Worm (Caenorhabditis elegans): ENCODE data around the gene T21H3.5.

T21H3.5 gene

DNA sequence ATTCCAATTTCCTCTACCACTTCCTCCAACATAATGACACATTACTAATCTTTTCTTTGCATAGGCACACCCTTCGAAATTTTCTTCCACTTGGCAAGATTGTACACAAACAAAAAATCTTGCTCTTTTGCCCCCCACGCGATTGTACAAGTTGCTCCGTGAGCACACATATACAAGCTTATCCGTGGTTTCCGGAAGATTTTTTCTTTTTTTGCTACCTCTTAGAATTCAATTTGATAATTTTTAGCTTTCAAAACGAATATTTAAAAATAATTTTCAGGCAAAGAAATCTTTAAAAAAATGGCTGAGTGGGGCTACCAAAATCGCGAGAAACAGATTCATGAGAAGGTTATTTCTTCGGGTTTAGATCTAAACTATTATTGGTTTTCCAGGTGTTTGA lies 51.4 kb downstream of the T21H3.5 start, which contains the start of gene Y50D4B.1:
TSS of gene Y50D4B.1 (plus strand) at position 301 of the 400 bp plus-strand sequence.
- TF ChIP-seq nhr-237 (tag; optimal IDR thresholded peaks at IDR 0.05) (no peak), egl-43 (GFP tag; IDR thresholded peaks at IDR 0.05) (no peak), pqm-1 (tag; optimal IDR thresholded peaks at IDR 0.05) (no peak), T20F7.1 (GFP tag; optimal IDR thresholded peaks at IDR 0.05) (no peak), arid-1 (GFP tag; conservative IDR thresholded peaks at IDR 0.05) (no peak), ceh-44 (GFP tag; IDR thresholded peaks at IDR 0.05) (no peak), fkh-10 (GFP tag; optimal IDR thresholded peaks at IDR 0.05) (no peak), rbr-2 (tag; optimal IDR thresholded peaks at IDR 0.05) (no peak), mdl-1 (tag; optimal IDR thresholded peaks at IDR 0.05) (no peak), nhr-6 (tag; optimal IDR thresholded peaks at IDR 0.05) (no peak), duxl-1 (tag; optimal IDR thresholded peaks at IDR 0.05; ENCODE audit: poor library complexity) (no peak)

ce11 chrV:1112180-1112579 lies 51.9 kb downstream of the T21H3.5 start:
- TF ChIP-seq aha-1 (tag), result no peak
- TF ChIP-seq Y75B8A.6 (GFP tag; IDR thresholded peaks at IDR 0.05), result no peak
- TF ChIP-seq zip-2 (tag; optimal IDR thresholded peaks at IDR 0.05), result no peak
- TF ChIP-seq nhr-102 (tag; optimal IDR thresholded peaks at IDR 0.05), result no peak
- TF ChIP-seq nhr-11 (tag; optimal IDR thresholded peaks at IDR 0.05), result no peak
- no peak for TF ChIP-seq snpc-4 (tag; optimal IDR thresholded peaks at IDR 0.05)
- no peak for TF ChIP-seq madf-9 (GFP tag; conservative IDR thresholded peaks at IDR 0.05)
- no peak for TF ChIP-seq spr-1 (tag; optimal IDR thresholded peaks at IDR 0.05)
- no peak for TF ChIP-seq vab-7 (GFP tag; IDR thresholded peaks at IDR 0.05)
- no peak for TF ChIP-seq sdz-12 (GFP tag; optimal IDR thresholded peaks at IDR 0.05)
- no peak for TF ChIP-seq zag-1 (tag; optimal IDR thresholded peaks at IDR 0.05)
- TF ChIP-seq rbr-2 (tag; optimal IDR thresholded peaks at IDR 0.05), result no peak
- no peak for TF ChIP-seq zfp-2 (tag; optimal IDR thresholded peaks at IDR 0.05)
- TF ChIP-seq nhr-48 (tag; optimal IDR thresholded peaks at IDR 0.05), result no peak
- TF ChIP-seq ctbp-1 (GFP tag; IDR thresholded peaks at IDR 0.05), result no peak
- no peak for TF ChIP-seq tra-1 (GFP tag; IDR thresholded peaks at IDR 0.05)
- TF ChIP-seq D1046.2 (GFP tag; IDR thresholded peaks at IDR 0.05), result no peak
